Worm (Caenorhabditis elegans) whole organism, L4 larva: Measurements from ENCODE around the gene ZK488.6.

Source experiments
- F10B5.3 ChIP-seq: sonication (generic microtip); optimal IDR thresholded peaks from 2 replicates; lab custom pipeline; 2016; ENCODE audit warnings: mild to moderate bottlenecking, missing genetic modification characterization, missing compliant biosample characterization
- T26A8.4 ChIP-seq: fragments of 200-800 bp; sonication (Bioruptor generic); IDR thresholded peaks from 2 replicates; pipeline ENCODE4 v1.3.6; 2022; ENCODE audit warnings: missing genetic modification characterization, missing compliant biosample characterization
- ZK337.2 ChIP-seq: fragments of 200-800 bp; sonication (Bioruptor generic); IDR thresholded peaks from 2 replicates; pipeline ENCODE4 v1.3.6; 2022; ENCODE audit warnings: missing genetic modification reagents, missing genetic modification characterization, missing compliant biosample characterization
- ama-1 ChIP-seq: fragments of 150-350 bp; optimal IDR thresholded peaks from 2 replicates; lab custom pipeline; 2014; ENCODE audit warnings: inconsistent platforms, mixed read lengths
- attf-4 ChIP-seq: sonication (generic microtip); optimal IDR thresholded peaks from 3 replicates; lab custom pipeline; 2017; ENCODE audit warnings: missing biosample characterization, missing genetic modification characterization
- ceh-20 ChIP-seq: fragments of 200-800 bp; sonication (Bioruptor generic); IDR thresholded peaks from 2 replicates; pipeline ENCODE4 v1.3.6; 2022; ENCODE audit warnings: missing genetic modification reagents, missing genetic modification characterization, missing compliant biosample characterization
- ceh-44 ChIP-seq: fragments of 200-800 bp; sonication (Bioruptor generic); IDR thresholded peaks from 2 replicates; pipeline ENCODE4 v1.3.6; 2022; ENCODE audit warnings: missing genetic modification reagents, missing genetic modification characterization, missing compliant biosample characterization
- ceh-62 ChIP-seq: sonication (generic microtip); optimal IDR thresholded peaks from 2 replicates; lab custom pipeline; 2017; ENCODE audit warnings: missing biosample characterization, missing genetic modification characterization
- ces-1 ChIP-seq: fragments of 150-350 bp; sonication (generic microtip); optimal IDR thresholded peaks from 4 replicates; lab custom pipeline; 2014; ENCODE audit warnings: missing biosample characterization, missing genetic modification reagents, missing genetic modification characterization
- ctbp-1 ChIP-seq: fragments of 200-800 bp; sonication (Bioruptor generic); IDR thresholded peaks from 2 replicates; pipeline ENCODE4 v1.3.6; 2022; ENCODE audit warnings: missing genetic modification reagents, missing genetic modification characterization, missing compliant biosample characterization
- daf-16 ChIP-seq, 3 experiments: sonication (generic microtip); optimal IDR thresholded peaks; 2 replicates each; lab custom pipeline; 2016 to 2017; ENCODE audit warnings: missing genetic modification characterization in 3 of 3, missing genetic modification reagents in 3 of 3, mild to moderate bottlenecking in 2 of 3, missing compliant biosample characterization in 2 of 3, missing biosample characterization in 1 of 3, moderate library complexity in 1 of 3
- dmd-6 ChIP-seq: fragments of 200-800 bp; sonication (Bioruptor generic); IDR thresholded peaks from 2 replicates; pipeline ENCODE4 v1.3.6; 2022; ENCODE audit warnings: missing genetic modification reagents, missing genetic modification characterization, missing compliant biosample characterization
- dmd-8 ChIP-seq: fragments of 200-800 bp; sonication (Bioruptor generic); IDR thresholded peaks from 2 replicates; pipeline ENCODE4 v1.3.6; 2022; ENCODE audit warnings: missing genetic modification characterization, missing compliant biosample characterization
- dmd-9 ChIP-seq: fragments of 200-800 bp; sonication (Bioruptor generic); IDR thresholded peaks from 2 replicates; pipeline ENCODE4 v1.3.6; 2022; ENCODE audit warnings: missing genetic modification reagents, missing genetic modification characterization, missing compliant biosample characterization
- egl-27 ChIP-seq: sonication (generic microtip); optimal IDR thresholded peaks from 3 replicates; lab custom pipeline; 2017; ENCODE audit warnings: missing biosample characterization, missing genetic modification reagents, missing genetic modification characterization
- fkh-10 ChIP-seq: fragments of 150-350 bp; optimal IDR thresholded peaks from 2 replicates; lab custom pipeline; 2014; ENCODE audit warnings: missing biosample characterization, missing genetic modification reagents, missing genetic modification characterization
- hlh-11 ChIP-seq: fragments of 200-800 bp; sonication (Bioruptor generic); optimal IDR thresholded peaks from 2 replicates; lab custom pipeline; 2018; ENCODE audit warnings: mild to moderate bottlenecking, missing genetic modification characterization, missing compliant biosample characterization
- hmg-1.1 ChIP-seq: fragments of 200-800 bp; sonication (Bioruptor generic); IDR thresholded peaks from 2 replicates; pipeline ENCODE4 v1.3.6; 2022; ENCODE audit warnings: missing genetic modification reagents, missing genetic modification characterization, missing compliant biosample characterization
- lim-7 ChIP-seq: fragments of 200-800 bp; sonication (Bioruptor generic); IDR thresholded peaks from 2 replicates; pipeline ENCODE4 v1.3.6; 2022; ENCODE audit warnings: missing genetic modification characterization, missing compliant biosample characterization
- lsy-2 ChIP-seq, 2 experiments: fragments of 150-350 bp in 1 of 2; sonication (generic microtip) in 1 of 2; optimal IDR thresholded peaks; 2 replicates each; lab custom pipeline; 2014 to 2017; ENCODE audit warnings: missing biosample characterization in 2 of 2, missing genetic modification characterization in 2 of 2
- mxl-2 ChIP-seq: fragments of 200-800 bp; sonication (Bioruptor generic); conservative IDR thresholded peaks from 2 replicates; pipeline ENCODE4 v1.3.6; 2022; ENCODE audit warnings: missing genetic modification reagents, missing genetic modification characterization, missing compliant biosample characterization
- nhr-102 ChIP-seq: sonication (generic microtip); optimal IDR thresholded peaks from 2 replicates; lab custom pipeline; 2016; ENCODE audit warnings: mild to moderate bottlenecking, missing genetic modification characterization, moderate library complexity, missing compliant biosample characterization
- nhr-111 ChIP-seq: fragments of 200-800 bp; sonication (Bioruptor generic); optimal IDR thresholded peaks from 2 replicates; lab custom pipeline; 2018; ENCODE audit warnings: mild to moderate bottlenecking, missing genetic modification characterization, missing compliant biosample characterization
- nhr-25 ChIP-seq: sonication (generic microtip); optimal IDR thresholded peaks from 2 replicates; lab custom pipeline; 2017; ENCODE audit warnings: missing genetic modification characterization, mild to moderate bottlenecking, missing compliant biosample characterization, antibody characterized with exemption, moderate library complexity, borderline replicate concordance; ENCODE audit not compliant: insufficient read depth
- nhr-28 ChIP-seq: fragments of 150-350 bp; optimal IDR thresholded peaks from 2 replicates; lab custom pipeline; 2014; ENCODE audit warnings: missing biosample characterization, missing genetic modification characterization
- skn-1 ChIP-seq: fragments of 150-350 bp; optimal IDR thresholded peaks from 2 replicates; lab custom pipeline; 2014; ENCODE audit warnings: missing biosample characterization, missing genetic modification characterization
- snpc-4 ChIP-seq: fragments of 150-350 bp; optimal IDR thresholded peaks from 2 replicates; lab custom pipeline; 2014; ENCODE audit warnings: missing biosample characterization, missing genetic modification characterization
- spr-3 ChIP-seq: fragments of 200-800 bp; sonication (Bioruptor generic); optimal IDR thresholded peaks from 2 replicates; lab custom pipeline; 2018; ENCODE audit warnings: mild to moderate bottlenecking, missing genetic modification characterization, missing compliant biosample characterization
- tag-97 ChIP-seq: fragments of 200-800 bp; sonication (Bioruptor generic); IDR thresholded peaks from 2 replicates; pipeline ENCODE4 v1.3.6; 2022; ENCODE audit warnings: missing genetic modification characterization, missing compliant biosample characterization
- unc-39 ChIP-seq: sonication (generic microtip); optimal IDR thresholded peaks from 2 replicates; lab custom pipeline; 2017; ENCODE audit warnings: missing biosample characterization, missing genetic modification characterization
- unc-62 ChIP-seq, 3 experiments: fragments of 150-350 bp in 1 of 3; sonication (generic microtip); optimal IDR thresholded peaks in 2 of 3; peaks in 1 of 3; 1 replicate in 1 of 3; 2 replicates in 2 of 3; lab custom pipeline; 2014 to 2017; ENCODE audit warnings: missing biosample characterization in 3 of 3, missing genetic modification characterization in 3 of 3, missing genetic modification reagents in 3 of 3, missing genotype in 1 of 3
- zag-1 ChIP-seq: fragments of 150-350 bp; optimal IDR thresholded peaks from 2 replicates; lab custom pipeline; 2014; ENCODE audit warnings: missing biosample characterization, missing genetic modification characterization
- zfp-3 ChIP-seq: fragments of 200-800 bp; sonication (Bioruptor generic); conservative IDR thresholded peaks from 2 replicates; pipeline ENCODE4 v1.3.6; 2022; ENCODE audit warnings: missing genetic modification reagents, missing genetic modification characterization, missing compliant biosample characterization

The ZK488.6 gene

DNA sequence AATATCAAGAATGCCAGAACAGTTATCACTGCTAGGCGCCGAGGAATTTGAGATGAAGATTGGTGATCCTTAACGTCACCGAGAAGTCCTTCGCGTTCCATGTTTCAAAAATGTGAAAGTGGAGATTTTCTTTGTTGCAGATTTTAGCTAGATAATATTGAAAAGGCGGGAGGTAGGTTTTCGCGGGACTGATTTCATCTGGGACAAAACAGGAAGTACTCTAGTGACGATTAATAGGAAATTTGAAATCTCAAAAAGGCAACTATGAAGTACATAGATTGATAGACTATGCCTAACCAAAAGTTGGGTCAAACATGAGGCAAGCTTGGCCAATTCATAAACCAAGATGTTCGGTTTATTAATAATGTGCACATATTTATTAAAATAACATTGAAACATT is 37.2 kb upstream of the ZK488.6 start, which contains the start of gene C14C6.8:
Gene C14C6.8, minus strand, starts transcription at position 101 of the 400 bp plus-strand sequence.
- TF ChIP-seq ces-1 (no peak), nhr-102 (tag; lab: Kevin White, UChicago) (no peak), T26A8.4 (GFP tag; lab: Robert Waterston, UW) (no peak)
- TF ChIP-seq, all 104 proteins: peak for 0

DNA sequence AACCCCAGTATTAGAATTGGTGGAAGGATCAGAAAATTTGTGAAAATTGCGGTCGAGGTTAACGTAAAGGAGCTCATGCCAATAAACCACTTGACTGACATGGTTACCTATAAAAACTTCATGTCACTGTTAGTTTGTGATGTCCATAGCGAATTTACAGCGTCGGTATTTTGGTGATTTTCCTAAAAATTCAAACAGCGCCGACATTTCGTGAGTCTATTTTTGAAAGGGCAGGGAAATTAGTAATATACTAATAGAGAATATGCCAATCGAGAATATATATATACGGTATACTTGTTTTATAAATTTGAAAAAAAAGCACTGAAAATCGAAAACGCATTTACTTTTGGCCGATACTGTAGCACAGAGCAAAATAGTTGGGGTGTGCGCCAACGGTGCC is 34.2 kb upstream of the ZK488.6 start, which contains the start of gene srx-8:
Gene srx-8, minus strand, starts transcription at position 101 of the 400 bp plus-strand sequence.
- TF ChIP-seq hmg-1.1, result no peak
- no peak for TF ChIP-seq dmd-6 (GFP tag; lab: Robert Waterston, UW)
- no peak for TF ChIP-seq ces-1
- TF ChIP-seq zag-1 (tag; lab: Kevin White, UChicago), result no peak
- TF ChIP-seq daf-16 (GFP tag; optimal IDR thresholded peaks at IDR 0.05; lab: Kevin White, UChicago), result no peak
- TF ChIP-seq daf-16 (tag; optimal IDR thresholded peaks at IDR 0.05; lab: Kevin White, UChicago), result no peak
- TF ChIP-seq mxl-2 (GFP tag; lab: Robert Waterston, UW), result no peak
- no peak for TF ChIP-seq ama-1 (lab: Kevin White, UChicago)
- no peak for TF ChIP-seq lsy-2 (tag; optimal IDR thresholded peaks at IDR 0.05; lab: Kevin White, UChicago)
- no peak for TF ChIP-seq ZK337.2 (GFP tag; lab: Robert Waterston, UW)
- TF ChIP-seq, all 104 proteins: peak for 0

DNA sequence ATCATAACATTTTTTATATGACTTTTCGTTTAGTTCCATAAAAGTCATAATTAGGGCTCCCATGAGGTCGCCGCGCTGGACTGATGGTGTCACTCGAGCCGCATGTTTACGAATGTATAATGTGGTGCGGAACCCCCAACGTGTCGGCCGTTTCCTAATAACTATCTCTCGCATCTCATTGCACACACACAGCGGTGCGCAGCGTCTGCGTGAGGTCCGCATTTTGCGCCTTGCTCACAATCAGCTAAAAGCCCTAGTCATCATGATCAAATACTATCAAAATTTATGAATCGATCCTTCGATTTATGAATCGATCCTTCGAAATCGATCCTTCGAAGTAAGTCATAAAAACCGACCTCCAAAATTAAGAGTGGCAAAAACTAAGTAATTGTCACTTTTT is 30.3 kb upstream of the ZK488.6 start, which contains the start of gene srx-7:
Gene srx-7, plus strand, starts transcription at position 256 of the 400 bp plus-strand sequence.
- peak; percentile 86 for TF ChIP-seq ceh-44 (GFP tag; lab: Robert Waterston, UW)
- TF ChIP-seq ctbp-1 (GFP tag; lab: Robert Waterston, UW), result no peak
- TF ChIP-seq ceh-62, result no peak
- no peak for TF ChIP-seq nhr-111 (GFP tag; lab: Kevin White, UChicago)

DNA sequence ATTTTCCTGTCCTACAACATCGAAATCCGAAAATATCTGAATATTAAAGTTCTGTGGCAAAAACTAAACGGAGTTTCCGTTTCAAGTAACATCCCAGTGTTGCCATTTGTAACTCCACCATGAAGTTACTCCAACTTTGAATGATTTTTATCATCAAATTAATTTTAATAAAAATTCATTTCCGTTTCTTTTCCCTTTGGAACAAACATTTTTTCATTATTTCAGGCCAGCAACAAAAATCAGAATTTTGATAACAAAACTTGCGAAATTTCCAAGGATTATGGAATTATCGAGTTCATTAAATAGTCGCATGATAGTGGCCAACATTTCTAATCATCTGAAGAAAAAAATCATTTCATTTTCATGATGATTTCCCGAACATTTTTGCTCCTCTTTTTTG is 27.4 kb upstream of the ZK488.6 start, which contains the start of gene C14C6.2:
Gene C14C6.2, plus strand, starts transcription at position 301 of the 400 bp plus-strand sequence.
- TF ChIP-seq dmd-8 (GFP tag; lab: Robert Waterston, UW) (no peak), attf-4 (tag; lab: Kevin White, UChicago) (no peak), lim-7 (no peak), skn-1 (tag; lab: Kevin White, UChicago) (no peak), ctbp-1 (GFP tag; lab: Robert Waterston, UW) (no peak), egl-27 (tag; lab: Kevin White, UChicago) (no peak), F10B5.3 (tag; lab: Kevin White, UChicago) (no peak), snpc-4 (tag; lab: Kevin White, UChicago) (no peak), nhr-28 (tag; lab: Kevin White, UChicago) (no peak)

DNA sequence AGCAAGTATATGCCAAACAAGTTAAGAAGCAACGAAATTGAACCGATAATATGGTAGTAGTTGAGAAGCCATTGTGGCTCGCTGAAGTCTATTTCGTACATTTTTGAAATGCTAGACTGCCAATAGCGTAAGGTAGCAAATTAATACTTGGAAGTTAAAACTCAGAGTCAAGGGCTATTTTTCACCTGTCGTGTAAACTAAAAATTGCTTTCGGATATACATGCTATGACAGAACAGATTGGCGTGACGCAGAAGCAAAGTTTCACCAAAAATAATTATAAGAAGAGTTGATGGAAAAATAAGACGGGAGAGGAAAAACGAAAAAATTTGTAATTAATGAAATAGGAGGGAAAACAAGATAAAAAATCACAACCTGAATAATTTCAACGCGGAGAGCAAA is 24.3 kb upstream of the ZK488.6 start, which contains the start of gene sri-73:
Gene sri-73, minus strand, starts transcription at position 101 of the 400 bp plus-strand sequence.
- TF ChIP-seq spr-3 (GFP tag; lab: Kevin White, UChicago), result no peak
- no peak for TF ChIP-seq lim-7
- no peak for TF ChIP-seq ceh-20 (GFP tag; lab: Robert Waterston, UW)
- no peak for TF ChIP-seq unc-62 (GFP tag; optimal IDR thresholded peaks at IDR 0.05 in 1 of 2; lab: Kevin White, UChicago)
- TF ChIP-seq unc-62 (tag; optimal IDR thresholded peaks at IDR 0.05; lab: Kevin White, UChicago), result no peak
- TF ChIP-seq hlh-11 (tag; lab: Kevin White, UChicago), result no peak
- no peak for TF ChIP-seq zfp-3 (GFP tag; lab: Robert Waterston, UW)
- no peak for TF ChIP-seq tag-97 (GFP tag; lab: Robert Waterston, UW)
- no peak for TF ChIP-seq unc-39 (tag; lab: Kevin White, UChicago)
- TF ChIP-seq dmd-9, result no peak
- TF ChIP-seq lsy-2 (tag; optimal IDR thresholded peaks at IDR 0.05; lab: Kevin White, UChicago), result no peak
- no peak for TF ChIP-seq fkh-10 (GFP tag; lab: Kevin White, UChicago)
- no peak for TF ChIP-seq nhr-111 (GFP tag; lab: Kevin White, UChicago)
- TF ChIP-seq nhr-25, result no peak
